Worm (Caenorhabditis elegans) whole organism, L4 larva: Measurements from ENCODE around the gene ZC204.14.

Experiments
- attf-4 ChIP-seq: sonication (generic microtip); optimal IDR thresholded peaks from 3 replicates; lab custom pipeline; 2017; ENCODE audit warnings: missing biosample characterization, missing genetic modification characterization
- ceh-44 ChIP-seq: fragments of 200-800 bp; sonication (Bioruptor generic); IDR thresholded peaks from 2 replicates; pipeline ENCODE4 v1.3.6; 2022; ENCODE audit warnings: missing genetic modification reagents, missing genetic modification characterization, missing compliant biosample characterization
- fos-1 ChIP-seq: fragments of 150-350 bp; optimal IDR thresholded peaks from 2 replicates; lab custom pipeline; 2014; ENCODE audit warnings: missing biosample characterization, missing genetic modification characterization
- gei-8 ChIP-seq: fragments of 200-800 bp; sonication (Bioruptor generic); optimal IDR thresholded peaks from 2 replicates; lab custom pipeline; 2018; ENCODE audit warnings: mild to moderate bottlenecking, missing genetic modification characterization, missing compliant biosample characterization
- nhr-237 ChIP-seq: sonication (generic microtip); optimal IDR thresholded peaks from 2 replicates; lab custom pipeline; 2017; ENCODE audit warnings: missing biosample characterization, missing genetic modification characterization
- nhr-28 ChIP-seq: fragments of 150-350 bp; optimal IDR thresholded peaks from 2 replicates; lab custom pipeline; 2014; ENCODE audit warnings: missing biosample characterization, missing genetic modification characterization
- nhr-42 ChIP-seq: fragments of 200-800 bp; sonication (Bioruptor generic); IDR thresholded peaks from 2 replicates; pipeline ENCODE4 v1.3.6; 2022; ENCODE audit warnings: missing genetic modification characterization, missing compliant biosample characterization
- nhr-77 ChIP-seq: fragments of 150-350 bp; optimal IDR thresholded peaks from 2 replicates; lab custom pipeline; 2014; ENCODE audit warnings: missing biosample characterization, missing genetic modification characterization
- pqm-1 ChIP-seq: sonication (generic microtip); optimal IDR thresholded peaks from 2 replicates; lab custom pipeline; 2017; ENCODE audit warnings: missing biosample characterization, missing genetic modification characterization
- unc-62 ChIP-seq, 3 experiments: fragments of 150-350 bp in 1 of 3; sonication (generic microtip); optimal IDR thresholded peaks in 2 of 3; peaks in 1 of 3; 1 replicate in 1 of 3; 2 replicates in 2 of 3; lab custom pipeline; 2014 to 2017; ENCODE audit warnings: missing biosample characterization in 3 of 3, missing genetic modification characterization in 3 of 3, missing genetic modification reagents in 3 of 3, missing genotype in 1 of 3

- TF ChIP-seq nhr-237 (tag; lab: Kevin White, UChicago) (no peak), nhr-28 (tag; lab: Kevin White, UChicago) (peak; percentile 6), nhr-77 (tag; lab: Kevin White, UChicago) (no peak), attf-4 (tag; lab: Kevin White, UChicago) (no peak), unc-62 (GFP tag; optimal IDR thresholded peaks at IDR 0.05 in 1 of 2; lab: Kevin White, UChicago) (no peak), unc-62 (tag; optimal IDR thresholded peaks at IDR 0.05; lab: Kevin White, UChicago) (no peak), gei-8 (GFP tag; lab: Kevin White, UChicago) (no peak), nhr-42 (GFP tag; lab: Robert Waterston, UW) (no peak), pqm-1 (tag; lab: Kevin White, UChicago) (no peak), ceh-44 (GFP tag; lab: Robert Waterston, UW) (no peak), fos-1 (tag; lab: Kevin White, UChicago) (no peak)
Observed at ce11 chrII:1670260-1670879, 7.6 kb upstream of the ZC204.14 start, which contains the start of gene nhx-6.
